Fruit fly (Drosophila melanogaster): ENCODE measurements around the gene CG6073.
A peak's percentile ranks its signal among the peaks of the same experiment; 100 is the strongest.

The CG6073 gene

dm6 chr3R:26185201-26185688 lies 3.4 kb downstream of the CG6073 start, which contains the start of gene CG31086 (continued):
- TF ChIP-seq CG11696 (GFP tag; IDR thresholded peaks at IDR 0.05) (no peak), CkIIα-i1 (GFP tag; IDR thresholded peaks at IDR 0.05) (no peak), CG8388 (GFP tag; optimal IDR thresholded peaks at IDR 0.05) (no peak), Med (GFP tag) (no peak), CG8290 (GFP tag; optimal IDR thresholded peaks at IDR 0.05) (no peak), CG8290 (tag; optimal IDR thresholded peaks at IDR 0.05) (peak in 1 of 2 experiments; percentile 42), CG12155 (GFP tag; optimal IDR thresholded peaks at IDR 0.05) (no peak), GATAe (GFP tag; conservative IDR thresholded peaks at IDR 0.05) (peak; percentile 51), nerfin-1 (tag; optimal IDR thresholded peaks at IDR 0.05) (no peak), CG18619 (GFP tag; optimal IDR thresholded peaks at IDR 0.05) (no peak), Dad (GFP tag; optimal IDR thresholded peaks at IDR 0.05) (no peak), dimm (GFP tag; IDR thresholded peaks at IDR 0.05) (no peak), seq (GFP tag; IDR thresholded peaks at IDR 0.05) (no peak), BtbVII (GFP tag; optimal IDR thresholded peaks at IDR 0.05) (peak; percentile 68), CG18599 (GFP tag; optimal IDR thresholded peaks at IDR 0.05) (peak; percentile 16), CG15514 (GFP tag; optimal IDR thresholded peaks at IDR 0.05) (peak; percentile 31), ash1 (GFP tag; optimal IDR thresholded peaks at IDR 0.05) (no peak), CG14014 (GFP tag; IDR thresholded peaks at IDR 0.05) (no peak), schlank (tag; optimal IDR thresholded peaks at IDR 0.05) (no peak), row (GFP tag; IDR thresholded peaks at IDR 0.05) (no peak), bigmax (GFP tag; optimal IDR thresholded peaks at IDR 0.05) (no peak), Elba2 (GFP tag; optimal IDR thresholded peaks at IDR 0.05) (no peak), gfzf (GFP tag; optimal IDR thresholded peaks at IDR 0.05) (no peak), CG6254 (GFP tag; optimal IDR thresholded peaks at IDR 0.05) (peak; percentile 4), Oaz (GFP tag; IDR thresholded peaks at IDR 0.05) (no peak), tup (GFP tag; optimal IDR thresholded peaks at IDR 0.05) (no peak), knrl (GFP tag; IDR thresholded peaks at IDR 0.05; ENCODE audit: partially characterized antibody) (no peak), CG10267 (tag; optimal IDR thresholded peaks at IDR 0.05) (no peak), CG5245 (GFP tag; optimal IDR thresholded peaks at IDR 0.05) (no peak), CG10209 (GFP tag; optimal IDR thresholded peaks at IDR 0.05) (no peak), Blimp-1 (GFP tag; optimal IDR thresholded peaks at IDR 0.05) (no peak), sr (GFP tag; IDR thresholded peaks at IDR 0.05) (no peak), disco-r (GFP tag; optimal IDR thresholded peaks at IDR 0.05) (no peak), corto (GFP tag; optimal IDR thresholded peaks at IDR 0.05) (no peak), CG4730 (GFP tag; IDR thresholded peaks at IDR 0.05) (no peak), wdn (GFP tag; IDR thresholded peaks at IDR 0.05) (no peak), CG17912 (GFP tag; optimal IDR thresholded peaks at IDR 0.05) (no peak), caup (GFP tag; optimal IDR thresholded peaks at IDR 0.05; ENCODE audit: severe bottlenecking) (no peak), gcm2 (GFP tag; optimal IDR thresholded peaks at IDR 0.05) (no peak), CG12744 (GFP tag; optimal IDR thresholded peaks at IDR 0.05) (no peak), CG17385 (GFP tag; optimal IDR thresholded peaks at IDR 0.05) (peak; percentile 2), Bteb2 (GFP tag; optimal IDR thresholded peaks at IDR 0.05) (no peak), sob (GFP tag; IDR thresholded peaks at IDR 0.05) (0 out of 2 replicates have a peak, but pooled peaks have one; percentile 10), Dp (GFP tag; optimal IDR thresholded peaks at IDR 0.05) (no peak), E2f1 (GFP tag; IDR thresholded peaks at IDR 0.05) (no peak), bowl (GFP tag; IDR thresholded peaks at IDR 0.05) (no peak), CG31365 (tag; optimal IDR thresholded peaks at IDR 0.05) (no peak), Fer1 (GFP tag; optimal IDR thresholded peaks at IDR 0.05) (no peak), salm (tag; optimal IDR thresholded peaks at IDR 0.05) (peak; percentile 18), Xbp1 (GFP tag; optimal IDR thresholded peaks at IDR 0.05) (no peak), Abd-B (GFP tag; optimal IDR thresholded peaks at IDR 0.05) (no peak)
